Worm (Caenorhabditis elegans) whole organism, L3 larva: ENCODE results near the gene snb-2.
A peak's percentile ranks its signal among the peaks of the same experiment; 100 is the strongest.

Experiments used
- R02D3.7 ChIP-seq: fragments of 150-350 bp; optimal IDR thresholded peaks from 2 replicates; lab custom pipeline; 2014; ENCODE audit warnings: missing biosample characterization, missing genetic modification characterization
- ZK546.5 ChIP-seq: sonication (generic microtip); optimal IDR thresholded peaks from 2 replicates; lab custom pipeline; 2017; ENCODE audit warnings: missing biosample characterization, missing genetic modification characterization
- ceh-82 ChIP-seq: fragments of 150-350 bp; optimal IDR thresholded peaks from 2 replicates; lab custom pipeline; 2014; ENCODE audit warnings: missing biosample characterization, missing genetic modification characterization
- elt-3 ChIP-seq, 3 experiments: fragments of 150-350 bp in 1 of 3; sonication (generic microtip) in 2 of 3; optimal IDR thresholded peaks; 2 replicates in 2 of 3; 4 replicates in 1 of 3; lab custom pipeline; 2014 to 2017; ENCODE audit warnings: missing biosample characterization in 3 of 3, missing genetic modification characterization in 3 of 3
- jun-1 ChIP-seq: fragments of 150-350 bp; optimal IDR thresholded peaks from 2 replicates; lab custom pipeline; 2014; ENCODE audit warnings: missing biosample characterization, missing genetic modification reagents, missing genetic modification characterization
- lin-39 ChIP-seq: fragments of 150-350 bp; optimal IDR thresholded peaks from 2 replicates; lab custom pipeline; 2018; ENCODE audit warnings: missing biosample characterization, missing genetic modification reagents, missing genetic modification characterization
- nhr-12 ChIP-seq: fragments of 150-350 bp; optimal IDR thresholded peaks from 2 replicates; lab custom pipeline; 2014; ENCODE audit warnings: missing biosample characterization, missing genetic modification characterization
- nhr-237 ChIP-seq: fragments of 150-350 bp; optimal IDR thresholded peaks from 2 replicates; lab custom pipeline; 2014; ENCODE audit warnings: missing biosample characterization, missing genetic modification characterization
- nhr-25 ChIP-seq: sonication (generic microtip); optimal IDR thresholded peaks from 2 replicates; lab custom pipeline; 2017; ENCODE audit warnings: missing biosample characterization, missing genetic modification characterization
- nhr-76 ChIP-seq: fragments of 150-350 bp; sonication (generic microtip); optimal IDR thresholded peaks from 5 replicates; lab custom pipeline; 2014; ENCODE audit warnings: missing biosample characterization, missing genetic modification characterization
- nhr-77 ChIP-seq: fragments of 150-350 bp; optimal IDR thresholded peaks from 2 replicates; lab custom pipeline; 2014; ENCODE audit warnings: missing biosample characterization, missing genetic modification characterization
- unc-39 ChIP-seq: sonication (generic microtip); optimal IDR thresholded peaks from 4 replicates; lab custom pipeline; 2017; ENCODE audit warnings: missing biosample characterization, missing genetic modification characterization
- ztf-4 ChIP-seq: fragments of 150-350 bp; optimal IDR thresholded peaks from 2 replicates; lab custom pipeline; 2014; ENCODE audit warnings: missing biosample characterization, missing genetic modification characterization

DNA sequence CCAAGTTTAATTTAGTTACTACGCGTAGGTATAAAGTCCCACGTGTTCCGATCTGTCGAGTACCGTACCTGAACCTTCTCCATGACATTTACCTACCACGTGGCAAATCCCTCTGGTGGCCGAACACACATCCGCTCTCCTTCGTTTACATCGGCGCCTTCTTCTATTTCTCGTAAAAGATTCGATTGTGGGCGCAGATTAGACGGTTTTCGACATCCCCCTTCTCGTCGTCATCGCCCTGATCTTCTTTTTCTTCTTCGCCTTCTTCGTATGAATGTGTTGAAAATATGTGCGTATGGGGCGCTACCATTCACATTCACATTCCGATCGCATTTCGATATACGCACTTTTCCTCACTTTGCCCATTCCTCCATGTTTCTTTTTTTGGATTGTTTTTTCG is 48.9 kb downstream of the snb-2 start:
- TF ChIP-seq nhr-25 (tag; lab: Kevin White, UChicago) (peak; percentile 52), nhr-237 (no peak), ZK546.5 (tag; lab: Kevin White, UChicago) (no peak), ceh-82 (tag; lab: Kevin White, UChicago) (no peak), unc-39 (tag; lab: Kevin White, UChicago) (no peak), ztf-4 (no peak), lin-39 (tag; lab: Kevin White, UChicago) (no peak), nhr-77 (no peak), nhr-12 (tag; lab: Kevin White, UChicago) (no peak), R02D3.7 (no peak), elt-3 (tag; optimal IDR thresholded peaks at IDR 0.05; lab: Kevin White, UChicago) (no peak), jun-1 (tag; lab: Kevin White, UChicago) (no peak), nhr-76 (tag; lab: Kevin White, UChicago) (no peak)
